Fruit fly (Drosophila melanogaster) whole organism, embryonic: ENCODE results near the gene Pss.
A peak's percentile ranks its signal among the peaks of the same experiment; 100 is the strongest.

Experiments
- CG11456 ChIP-seq: fragments of 200-800 bp; sonication (Bioruptor generic); IDR thresholded peaks from 3 replicates; pipeline ENCODE4 v1.3.6; 2022; ENCODE audit warnings: missing biosample characterization, missing genetic modification characterization
- CG12155 ChIP-seq: fragments of 200-800 bp; sonication (Bioruptor generic); optimal IDR thresholded peaks from 3 replicates; lab custom pipeline; 2016; ENCODE audit warnings: missing biosample characterization, missing genetic modification characterization
- CG12219 ChIP-seq: fragments of 200-800 bp; sonication (Bioruptor generic); optimal IDR thresholded peaks from 3 replicates; lab custom pipeline; 2018; ENCODE audit warnings: missing biosample characterization, mild to moderate bottlenecking, missing genetic modification characterization
- CG12236 ChIP-seq: fragments of 200-800 bp; sonication (Bioruptor generic); optimal IDR thresholded peaks from 2 replicates; lab custom pipeline; 2016; ENCODE audit warnings: missing biosample characterization, missing genetic modification characterization
- CG12299 ChIP-seq: fragments of 200-800 bp; sonication (Bioruptor generic); optimal IDR thresholded peaks from 2 replicates; lab custom pipeline; 2018; ENCODE audit warnings: missing biosample characterization, mild to moderate bottlenecking, missing genetic modification characterization
- CG13894 ChIP-seq: fragments of 200-800 bp; sonication (Bioruptor generic); optimal IDR thresholded peaks from 3 replicates; lab custom pipeline; 2018; ENCODE audit warnings: missing biosample characterization, mild to moderate bottlenecking, missing genetic modification characterization, moderate library complexity
- CG15514 ChIP-seq: fragments of 200-800 bp; sonication (Bioruptor generic); optimal IDR thresholded peaks from 3 replicates; lab custom pipeline; 2017; ENCODE audit warnings: missing biosample characterization, missing genetic modification characterization, mild to moderate bottlenecking, moderate library complexity, missing genetic modification reagents
- CG16779 ChIP-seq: fragments of 200-800 bp; sonication (Bioruptor generic); IDR thresholded peaks from 2 replicates; pipeline ENCODE4 v1.3.6; 2022; ENCODE audit warnings: missing biosample characterization, missing genetic modification characterization
- CG18619 ChIP-seq: fragments of 200-800 bp; sonication (Bioruptor generic); optimal IDR thresholded peaks from 3 replicates; lab custom pipeline; 2017; ENCODE audit warnings: missing biosample characterization, mild to moderate bottlenecking, missing genetic modification characterization
- CG3163 ChIP-seq: fragments of 200-800 bp; sonication (Bioruptor generic); optimal IDR thresholded peaks from 3 replicates; lab custom pipeline; 2016; ENCODE audit warnings: missing biosample characterization, missing genetic modification characterization
- CG33557 ChIP-seq: fragments of 200-800 bp; sonication (Bioruptor generic); optimal IDR thresholded peaks from 2 replicates; lab custom pipeline; 2019; ENCODE audit warnings: missing biosample characterization, mild to moderate bottlenecking, missing genetic modification characterization, moderate library complexity
- CG3407 ChIP-seq: fragments of 200-800 bp; sonication (Bioruptor generic); optimal IDR thresholded peaks from 2 replicates; lab custom pipeline; 2018; ENCODE audit warnings: missing biosample characterization, mild to moderate bottlenecking, missing genetic modification characterization
- CG4424 ChIP-seq: fragments of 200-800 bp; sonication (Bioruptor generic); optimal IDR thresholded peaks from 3 replicates; lab custom pipeline; 2016; ENCODE audit warnings: missing biosample characterization, missing genetic modification characterization
- CG4820 ChIP-seq: fragments of 200-800 bp; sonication (Bioruptor generic); optimal IDR thresholded peaks from 3 replicates; lab custom pipeline; 2016; ENCODE audit warnings: missing biosample characterization, missing genetic modification characterization
- CG6254 ChIP-seq: fragments of 200-800 bp; sonication (Bioruptor generic); optimal IDR thresholded peaks from 3 replicates; lab custom pipeline; 2017; ENCODE audit warnings: mild to moderate bottlenecking, missing biosample characterization, missing genetic modification reagents, missing genetic modification characterization
- CG7839 ChIP-seq: fragments of 200-800 bp; sonication (Bioruptor generic); optimal IDR thresholded peaks from 3 replicates; lab custom pipeline; 2018; ENCODE audit warnings: missing biosample characterization, mild to moderate bottlenecking, missing genetic modification characterization, moderate library complexity
- CG8478 ChIP-seq: fragments of >200 bp; optimal IDR thresholded peaks from 2 replicates; lab custom pipeline; 2018
- CG8944 ChIP-seq: fragments of 200-800 bp; sonication (Bioruptor generic); optimal IDR thresholded peaks from 3 replicates; lab custom pipeline; 2016; ENCODE audit warnings: missing biosample characterization, missing genetic modification characterization
- Dek ChIP-seq: fragments of 200-800 bp; sonication (Bioruptor generic); optimal IDR thresholded peaks from 3 replicates; lab custom pipeline; 2019; ENCODE audit warnings: missing biosample characterization, mild to moderate bottlenecking, missing genetic modification characterization, moderate library complexity
- Dll ChIP-seq: fragments of 200-800 bp; sonication (Bioruptor generic); IDR thresholded peaks from 4 replicates; pipeline ENCODE4 v1.3.6; 2022; ENCODE audit warnings: missing biosample characterization, missing genetic modification characterization; ENCODE audit not compliant: partially characterized antibody
- Eip74EF ChIP-seq, 2 experiments: fragments of 200-800 bp in 1 of 2; fragments of >200 bp in 1 of 2; sonication (Bioruptor generic) in 1 of 2; optimal IDR thresholded peaks; 2 replicates each; lab custom pipeline; 2017 to 2019; ENCODE audit warnings: missing biosample characterization in 2 of 2, missing genetic modification characterization in 2 of 2, mild to moderate bottlenecking in 1 of 2, moderate library complexity in 1 of 2
- HmgD ChIP-seq: fragments of 200-800 bp; sonication (Bioruptor generic); optimal IDR thresholded peaks from 3 replicates; lab custom pipeline; 2016; ENCODE audit warnings: missing biosample characterization, missing genetic modification characterization
- Hr51 ChIP-seq, 2 experiments: fragments of 200-800 bp; sonication (Bioruptor generic); optimal IDR thresholded peaks; 2 replicates in 1 of 2; 3 replicates in 1 of 2; lab custom pipeline; 2016 to 2018; ENCODE audit warnings: missing biosample characterization in 2 of 2, missing genetic modification characterization in 2 of 2, mild to moderate bottlenecking in 1 of 2, moderate library complexity in 1 of 2
- MESR4 ChIP-seq: fragments of 200-800 bp; sonication (Bioruptor generic); optimal IDR thresholded peaks from 2 replicates; lab custom pipeline; 2018; ENCODE audit warnings: missing biosample characterization, mild to moderate bottlenecking, missing genetic modification characterization, moderate library complexity
- Myb ChIP-seq: fragments of 200-800 bp; sonication (Bioruptor generic); optimal IDR thresholded peaks from 2 replicates; lab custom pipeline; 2016; ENCODE audit warnings: missing biosample characterization, missing genetic modification characterization
- Usf ChIP-seq: fragments of 200-800 bp; sonication (Bioruptor generic); optimal IDR thresholded peaks from 2 replicates; lab custom pipeline; 2017; ENCODE audit warnings: missing genotype, missing biosample characterization, missing genetic modification characterization
- ash1 ChIP-seq: fragments of 200-800 bp; sonication (Bioruptor generic); optimal IDR thresholded peaks from 2 replicates; lab custom pipeline; 2018; ENCODE audit warnings: missing biosample characterization, mild to moderate bottlenecking, missing genetic modification characterization
- bab2 ChIP-seq: fragments of 200-800 bp; sonication (Bioruptor generic); optimal IDR thresholded peaks from 2 replicates; lab custom pipeline; 2016; ENCODE audit warnings: missing biosample characterization, missing genetic modification characterization
- bowl ChIP-seq: fragments of 200-800 bp; sonication (Bioruptor generic); IDR thresholded peaks from 2 replicates; pipeline ENCODE4 v1.3.6; 2022; ENCODE audit warnings: missing biosample characterization, missing genetic modification characterization
- caup ChIP-seq: fragments of 200-800 bp; sonication (Bioruptor generic); optimal IDR thresholded peaks from 3 replicates; lab custom pipeline; 2017; ENCODE audit warnings: missing biosample characterization, mild to moderate bottlenecking, missing genetic modification characterization, moderate library complexity; ENCODE audit not compliant: severe bottlenecking
- chm ChIP-seq: fragments of 200-800 bp; sonication (Bioruptor generic); IDR thresholded peaks from 2 replicates; pipeline ENCODE4 v1.3.6; 2022; ENCODE audit warnings: missing biosample characterization, missing genetic modification characterization
- chn ChIP-seq: fragments of 200-800 bp; sonication (Bioruptor generic); optimal IDR thresholded peaks from 2 replicates; lab custom pipeline; 2016; ENCODE audit warnings: missing biosample characterization, missing genetic modification characterization
- ci ChIP-seq: fragments of 200-800 bp; sonication (Bioruptor generic); IDR thresholded peaks from 3 replicates; pipeline ENCODE4 v1.3.6; 2022; ENCODE audit warnings: missing biosample characterization, missing genetic modification characterization
- crc ChIP-seq: fragments of 200-800 bp; sonication (Bioruptor generic); optimal IDR thresholded peaks from 2 replicates; lab custom pipeline; 2016; ENCODE audit warnings: missing biosample characterization, missing genetic modification characterization
- ems ChIP-seq: fragments of 200-800 bp; sonication (Bioruptor generic); optimal IDR thresholded peaks from 3 replicates; lab custom pipeline; 2016; ENCODE audit warnings: missing biosample characterization, missing genetic modification characterization
- exex ChIP-seq: fragments of 200-800 bp; sonication (Bioruptor generic); optimal IDR thresholded peaks from 4 replicates; lab custom pipeline; 2018; ENCODE audit warnings: missing biosample characterization, mild to moderate bottlenecking, missing genetic modification characterization, moderate library complexity
- ftz-f1 ChIP-seq: fragments of 200-800 bp; sonication (Bioruptor generic); optimal IDR thresholded peaks from 2 replicates; lab custom pipeline; 2016; ENCODE audit warnings: missing biosample characterization, missing genetic modification characterization
- grau ChIP-seq: fragments of 200-800 bp; optimal IDR thresholded peaks from 3 replicates; lab custom pipeline; 2019; ENCODE audit warnings: missing biosample characterization, mild to moderate bottlenecking, missing genetic modification characterization, moderate library complexity
- h ChIP-seq: fragments of >200 bp; optimal IDR thresholded peaks from 2 replicates; lab custom pipeline; 2017
- ind ChIP-seq: fragments of 200-800 bp; sonication (Bioruptor generic); optimal IDR thresholded peaks from 3 replicates; lab custom pipeline; 2016; ENCODE audit warnings: missing biosample characterization, missing genetic modification characterization
- lov ChIP-seq, 2 experiments: fragments of 200-800 bp in 1 of 2; fragments of >200 bp in 1 of 2; sonication (Bioruptor generic) in 1 of 2; IDR thresholded peaks in 1 of 2; optimal IDR thresholded peaks in 1 of 2; 2 replicates in 1 of 2; 3 replicates in 1 of 2; pipeline versions ENCODE4 v1.3.6 to Lab custom; 2017 to 2022; ENCODE audit warnings: missing biosample characterization in 1 of 2, missing genetic modification characterization in 1 of 2
- p53 ChIP-seq: fragments of 200-800 bp; sonication (Bioruptor generic); optimal IDR thresholded peaks from 2 replicates; lab custom pipeline; 2016; ENCODE audit warnings: missing biosample characterization, missing genetic modification characterization
- ranshi ChIP-seq: fragments of 200-800 bp; sonication (Bioruptor generic); IDR thresholded peaks from 2 replicates; pipeline ENCODE4 v1.3.6; 2022; ENCODE audit warnings: missing biosample characterization, missing genetic modification characterization
- run ChIP-seq: fragments of 200-800 bp; sonication (Bioruptor generic); optimal IDR thresholded peaks from 3 replicates; lab custom pipeline; 2018; ENCODE audit warnings: missing biosample characterization, mild to moderate bottlenecking, missing genetic modification characterization
- sens-2 ChIP-seq: fragments of 200-800 bp; sonication (Bioruptor generic); IDR thresholded peaks from 2 replicates; pipeline ENCODE4 v1.3.6; 2022; ENCODE audit warnings: missing biosample characterization, missing genetic modification characterization
- shn ChIP-seq: fragments of 200-800 bp; sonication (Bioruptor generic); optimal IDR thresholded peaks from 3 replicates; lab custom pipeline; 2016; ENCODE audit warnings: missing biosample characterization, missing genetic modification characterization
- sna ChIP-seq: fragments of 200-800 bp; sonication (Bioruptor generic); IDR thresholded peaks from 2 replicates; pipeline ENCODE4 v1.3.6; 2022; ENCODE audit warnings: missing biosample characterization, missing genetic modification characterization; ENCODE audit not compliant: partially characterized antibody
- unpg ChIP-seq: fragments of 200-800 bp; sonication (Bioruptor generic); optimal IDR thresholded peaks from 3 replicates; lab custom pipeline; 2018; ENCODE audit warnings: missing biosample characterization, mild to moderate bottlenecking, missing genetic modification characterization, moderate library complexity
- zfh2 ChIP-seq: fragments of 200-800 bp; sonication (Bioruptor generic); optimal IDR thresholded peaks from 2 replicates; lab custom pipeline; 2016; ENCODE audit warnings: missing biosample characterization, missing genetic modification characterization

Pss gene

dm6 chr3L:20509121-20509934, 16.6 kb downstream of the Pss start (continued):
- TF ChIP-seq CG15514 (GFP tag; lab: Kevin White, UChicago) (peak; percentile 37), CG18619 (GFP tag; lab: Kevin White, UChicago) (peak; percentile 81), CG8478 (lab: Kevin White, UChicago) (no peak), chm (GFP tag; lab: Robert Waterston, UW) (no peak), CG8944 (GFP tag; lab: Kevin White, UChicago) (peak; percentile 20), Eip74EF (GFP tag; optimal IDR thresholded peaks at IDR 0.05; lab: Kevin White, UChicago) (peak in 1 of 2 experiments; percentile 73), CG4820 (GFP tag; lab: Kevin White, UChicago) (peak; percentile 70), unpg (peak; percentile 64), p53 (GFP tag; lab: Kevin White, UChicago) (peak; percentile 9), Usf (GFP tag; lab: Kevin White, UChicago) (peak; percentile 55), sna (no peak), Hr51 (GFP tag; optimal IDR thresholded peaks at IDR 0.05; lab: Kevin White, UChicago) (peak; percentile 58 to 84), HmgD (GFP tag; lab: Kevin White, UChicago) (no peak), shn (peak; percentile 74), CG12236 (GFP tag; lab: Kevin White, UChicago) (peak; percentile 35), exex (tag; lab: Kevin White, UChicago) (peak; percentile 51), CG33557 (GFP tag; lab: Kevin White, UChicago) (peak; percentile 59), Dll (GFP tag; lab: Robert Waterston, UW) (no peak), grau (tag; lab: Kevin White, UChicago) (peak; percentile 88), ranshi (GFP tag; lab: Robert Waterston, UW) (no peak), CG4424 (GFP tag; lab: Kevin White, UChicago) (peak; percentile 78), ci (GFP tag; lab: Robert Waterston, UW) (no peak), chn (GFP tag; lab: Kevin White, UChicago) (peak; percentile 35), h (lab: Kevin White, UChicago) (no peak), CG3163 (GFP tag; lab: Kevin White, UChicago) (peak; percentile 84), Dek (tag; lab: Kevin White, UChicago) (peak; percentile 78), CG3407 (GFP tag; lab: Kevin White, UChicago) (peak; percentile 55), bab2 (GFP tag; lab: Kevin White, UChicago) (peak; percentile 76), crc (peak; percentile 47), MESR4 (no peak), zfh2 (GFP tag; lab: Kevin White, UChicago) (peak; percentile 74), CG6254 (GFP tag; lab: Kevin White, UChicago) (peak; percentile 65), ind (GFP tag; lab: Kevin White, UChicago) (peak; percentile 63), CG12155 (GFP tag; lab: Kevin White, UChicago) (peak; percentile 62), CG12219 (GFP tag; lab: Kevin White, UChicago) (peak; percentile 63), CG16779 (no peak), ems (peak; percentile 63), CG13894 (tag; lab: Kevin White, UChicago) (peak; percentile 55), bowl (GFP tag; lab: Robert Waterston, UW) (no peak), run (tag; lab: Kevin White, UChicago) (peak; percentile 27), sens-2 (no peak), ftz-f1 (no peak), CG7839 (peak; percentile 88), Myb (peak; percentile 44), ash1 (GFP tag; lab: Kevin White, UChicago) (no peak), CG11456 (GFP tag; lab: Robert Waterston, UW) (peak; percentile 56; the same call in 2 of the 3 replicates), lov (optimal IDR thresholded peaks at IDR 0.05; lab: Kevin White, UChicago) (no peak), lov (GFP tag; IDR thresholded peaks at IDR 0.05; lab: Robert Waterston, UW) (no peak), CG12299 (tag; lab: Kevin White, UChicago) (peak; percentile 63), caup (peak; percentile 78)
